Worm (Caenorhabditis elegans) whole organism, dauer: ENCODE results near the gene polh-1.

ENCODE experiments used
- unc-62 ChIP-seq: sonication (generic microtip); optimal IDR thresholded peaks from 2 replicates; lab custom pipeline; 2017; ENCODE audit warnings: missing biosample characterization, missing genetic modification reagents, missing genetic modification characterization

The polh-1 gene

ce11 chrIII:1950236-1950635 is at the start of gene polh-1, which contains the start of gene rps-22:
Gene polh-1, minus strand, starts transcription at chrIII:1950269.
Gene rps-22, plus strand, starts transcription at chrIII:1950535.
- TF ChIP-seq unc-62 = no peak

DNA sequence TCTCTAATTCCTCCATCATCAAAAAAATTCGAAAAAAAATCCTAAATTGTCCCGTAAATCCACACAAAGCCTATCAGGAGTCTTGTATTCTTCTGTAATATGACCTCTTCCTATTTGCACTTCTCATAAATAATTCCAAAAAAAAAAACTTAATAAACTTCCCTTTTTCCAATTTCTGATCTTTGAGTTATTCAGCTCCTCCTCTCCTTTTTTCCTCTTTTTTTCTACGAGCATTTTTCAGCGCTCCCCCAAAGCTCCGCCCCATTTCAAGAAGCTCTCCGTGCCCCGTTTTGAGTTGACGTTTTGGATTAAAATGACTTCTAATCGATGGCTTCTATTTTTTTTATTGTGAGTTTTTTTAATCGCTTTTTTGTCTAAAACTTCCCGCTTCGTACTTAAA is 47.5 kb upstream of the polh-1 start, which contains the start of gene lgc-42:
Gene lgc-42 (plus strand): TSS at position 301 of the 400 bp plus-strand sequence.
- no peak for TF ChIP-seq unc-62

DNA sequence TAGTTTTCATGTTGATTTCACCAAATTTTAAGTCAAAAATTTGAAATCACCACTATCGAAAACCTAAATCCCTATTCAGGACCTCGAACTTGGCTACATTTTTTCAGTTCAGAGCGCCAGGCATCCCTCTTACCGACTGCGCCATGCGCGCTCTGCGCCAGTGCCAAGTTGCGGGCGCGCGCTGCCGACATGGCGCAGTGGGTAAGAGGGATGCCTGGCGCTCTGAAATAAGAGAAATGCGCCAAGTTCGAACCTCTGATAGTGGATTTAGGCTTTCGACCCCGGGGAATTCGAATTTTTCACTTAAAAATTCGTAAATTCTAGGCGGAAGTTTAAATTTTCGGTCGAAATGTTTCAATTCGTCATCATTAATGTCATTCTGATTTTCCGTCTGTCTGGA is 39.9 kb upstream of the polh-1 start:
- no peak for TF ChIP-seq unc-62

DNA sequence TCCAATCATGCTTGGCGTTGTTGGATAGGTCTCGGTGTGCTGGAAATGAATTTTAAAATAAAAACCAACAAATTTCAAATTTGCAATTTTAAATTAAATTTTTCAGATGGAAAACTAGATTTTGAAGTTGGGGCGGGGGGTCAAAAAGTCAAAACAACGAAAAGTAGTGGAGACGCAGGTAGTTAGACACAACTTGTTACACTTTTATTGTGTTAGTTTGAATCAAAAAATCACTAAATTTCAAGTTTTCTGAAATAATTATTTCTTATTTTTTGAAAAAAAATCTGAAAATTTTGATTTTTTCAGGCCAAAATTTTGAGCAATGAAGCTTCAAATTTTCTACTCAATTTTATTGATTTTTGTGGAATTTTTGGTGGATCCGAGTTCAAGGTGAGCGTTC is 37.6 kb upstream of the polh-1 start, which contains the start of gene Y39A3B.8:
Gene Y39A3B.8 (plus strand): TSS at position 301 of the 400 bp plus-strand sequence.
- no peak for TF ChIP-seq unc-62

- no peak for TF ChIP-seq unc-62
Observed at ce11 chrIII:1984860-1985259, 34.8 kb upstream of the polh-1 start, which contains the start of gene Y39A3B.7. Gene Y39A3B.7, minus strand, starts transcription at chrIII:1984960.

ce11 chrIII:1982597-1983244 is 32.7 kb upstream of the polh-1 start, which contains the start of gene srd-66:
Gene srd-66, minus strand, starts transcription at chrIII:1982647.
- no peak for TF ChIP-seq unc-62

DNA sequence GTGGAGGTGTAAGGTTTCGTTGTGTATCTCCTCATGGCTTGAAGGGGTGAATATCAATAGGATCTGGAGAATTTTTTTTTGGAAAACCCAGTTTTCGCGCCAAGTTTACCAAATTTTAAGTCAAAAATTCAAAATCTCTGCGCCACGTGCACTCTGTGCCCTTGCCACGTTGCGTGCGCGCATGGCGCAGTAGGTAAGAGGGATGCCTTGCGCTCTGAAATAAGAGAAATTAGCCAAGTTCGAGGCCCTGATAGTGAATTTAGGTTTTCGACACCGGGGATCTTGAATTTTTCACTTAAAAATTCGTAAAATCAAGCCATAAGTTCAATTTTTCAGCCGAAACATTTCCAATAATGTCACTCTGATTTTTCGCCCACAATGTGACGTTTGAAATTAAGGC is 31.4 kb upstream of the polh-1 start:
- no peak for TF ChIP-seq unc-62

DNA sequence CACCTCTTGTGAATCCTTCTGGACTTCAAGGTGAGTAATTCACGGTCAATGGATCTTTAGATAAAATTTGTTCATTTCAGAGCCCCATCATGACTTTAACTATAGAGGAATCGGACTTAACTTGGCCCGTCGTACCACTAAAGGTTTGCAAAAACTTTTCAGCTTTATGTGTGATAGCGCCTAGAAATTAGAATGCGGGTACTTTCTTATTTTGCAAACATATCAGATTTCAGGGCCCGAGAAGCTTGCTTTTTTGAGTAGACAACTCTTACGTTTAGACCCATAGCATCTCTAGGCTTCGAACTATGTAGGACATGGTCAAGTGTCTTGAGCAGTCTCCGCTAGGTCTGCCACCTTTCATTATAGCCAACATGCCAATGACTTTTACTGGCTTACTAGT is 27.4 kb upstream of the polh-1 start:
- TF ChIP-seq unc-62 = no peak

DNA sequence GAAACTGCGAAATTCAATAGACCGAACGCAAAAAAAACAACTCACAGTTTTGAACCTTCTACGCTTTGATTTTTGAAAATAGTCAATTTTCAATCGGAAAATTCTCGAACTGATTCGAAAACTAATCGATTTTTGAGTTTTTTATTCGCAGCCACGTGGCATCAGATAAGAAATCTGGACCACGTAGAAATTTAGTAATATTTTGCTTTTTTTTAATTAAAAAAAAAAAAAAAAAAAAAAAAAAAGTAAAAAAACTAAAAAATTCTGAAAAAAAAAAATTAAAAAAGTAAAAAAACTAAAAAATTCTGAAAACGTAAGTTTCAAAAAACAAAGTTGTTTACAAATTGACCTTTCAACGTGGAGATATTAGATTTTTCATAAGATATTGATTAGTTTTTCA is 26.6 kb upstream of the polh-1 start, which contains the start of gene R155.3:
Gene R155.3 (minus strand): TSS at position 101 of the 400 bp plus-strand sequence.
- no peak for TF ChIP-seq unc-62

ce11 chrIII:1975992-1976391 is 25.9 kb upstream of the polh-1 start:
- TF ChIP-seq unc-62 = no peak

- no peak for TF ChIP-seq unc-62
Observed at ce11 chrIII:1970433-1970832, 20.4 kb upstream of the polh-1 start, which contains the start of gene R155.5. Gene R155.5, minus strand, starts transcription at chrIII:1970533.

- no peak for TF ChIP-seq unc-62
Observed at ce11 chrIII:1969802-1970201, 19.7 kb upstream of the polh-1 start, which contains the start of gene moa-1. Gene moa-1, minus strand, starts transcription at chrIII:1969902.

ce11 chrIII:1963128-1963527 is 13.1 kb upstream of the polh-1 start:
- no peak for TF ChIP-seq unc-62

ce11 chrIII:1962552-1962951 is 12.5 kb upstream of the polh-1 start:
- TF ChIP-seq unc-62 = no peak

- TF ChIP-seq unc-62 = no peak
Observed at ce11 chrIII:1961895-1962506, 11.9 kb upstream of the polh-1 start, which contains the start of gene mboa-6. Gene mboa-6, minus strand, starts transcription at chrIII:1961945.

ce11 chrIII:1955520-1956095 is 5.5 kb upstream of the polh-1 start:
- no peak for TF ChIP-seq unc-62

ce11 chrIII:1951388-1951787 is 1.3 kb upstream of the polh-1 start, which contains the start of gene F53A3.7:
Gene F53A3.7, plus strand, starts transcription at chrIII:1951526.
- no peak for TF ChIP-seq unc-62
